Fruit fly (Drosophila melanogaster) S2 (cell line): ENCODE data around the gene CG4362.

ENCODE experiments used
- CG8478 ChIP-seq: fragments of >200 bp; optimal IDR thresholded peaks from 2 replicates; lab custom pipeline; 2018
- CTCF ChIP-seq, 2 experiments: fragments of >200 bp; optimal IDR thresholded peaks; 2 replicates each; lab custom pipeline; 2018

The CG4362 gene

DNA sequence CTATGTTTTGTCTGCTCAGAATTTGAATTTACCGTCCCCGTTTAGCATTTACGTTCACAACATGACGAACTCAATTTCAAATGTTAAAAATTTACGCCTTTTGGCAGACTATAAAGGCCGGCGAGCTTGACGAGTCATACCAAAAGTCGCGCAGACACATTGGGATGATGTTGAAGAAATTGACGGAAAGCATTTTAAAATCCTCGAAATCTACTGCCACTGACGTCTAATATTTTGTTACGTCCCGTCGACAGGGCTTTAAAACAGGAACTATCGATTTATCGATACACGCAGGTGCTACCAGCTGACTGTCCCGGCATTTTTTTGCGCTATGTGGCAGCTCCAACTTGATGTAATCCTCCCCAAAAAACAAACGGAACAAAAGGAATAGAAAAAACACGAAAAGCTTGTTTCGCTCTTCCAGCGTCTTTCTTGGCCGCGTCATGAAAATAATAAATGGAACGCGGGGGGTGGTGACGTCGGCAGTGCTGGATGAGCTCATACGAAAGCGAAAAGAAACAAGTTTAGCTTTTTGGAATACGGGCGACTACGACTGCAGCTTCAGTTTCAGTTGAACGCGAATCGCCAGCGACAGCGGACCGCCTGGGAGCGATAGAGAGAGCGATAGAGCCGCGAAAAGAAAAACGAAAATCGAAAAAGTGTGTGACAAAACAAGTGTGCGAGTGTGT, 1.8 kb upstream of the CG4362 start, which contains the start of gene Orp8:
TSS of gene Orp8 (plus strand) at position 373 of the 689 bp plus-strand sequence.
- TF ChIP-seq CG8478 (lab: Kevin White, UChicago) (no peak), CTCF (optimal IDR thresholded peaks at IDR 0.05; lab: Kevin White, UChicago) (no peak)

dm6 chr3R:20305852-20306251, 1.5 kb downstream of the CG4362 start:
- TF ChIP-seq CTCF (optimal IDR thresholded peaks at IDR 0.05; lab: Kevin White, UChicago) (no peak), CG8478 (lab: Kevin White, UChicago) (no peak)

dm6 chr3R:20304877-20305276, 2.5 kb downstream of the CG4362 start, which contains the start of gene CG4367:
TSS of gene CG4367 (minus strand) at chr3R:20304977.
- TF ChIP-seq CG8478 (lab: Kevin White, UChicago) (no peak), CTCF (optimal IDR thresholded peaks at IDR 0.05; lab: Kevin White, UChicago) (no peak)

DNA sequence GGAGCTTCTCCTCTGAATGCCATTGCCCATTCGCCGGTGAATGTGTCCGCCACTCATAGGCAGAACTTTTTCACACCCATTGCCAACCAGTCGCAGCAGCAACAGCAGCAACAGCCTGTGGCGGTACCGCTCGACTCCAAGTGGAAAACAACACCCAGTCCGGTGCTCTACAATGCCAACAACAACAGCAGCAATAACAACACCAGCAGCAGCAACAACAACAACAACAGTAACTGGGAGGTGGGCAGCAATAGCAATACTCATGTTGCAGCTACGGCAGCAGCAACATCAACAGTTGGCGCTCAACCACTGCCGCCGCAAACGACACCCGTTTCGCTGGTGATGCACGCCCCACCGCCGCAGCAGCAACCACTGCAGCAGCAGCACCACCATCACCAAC, 13.7 kb downstream of the CG4362 start:
- TF ChIP-seq CTCF (optimal IDR thresholded peaks at IDR 0.05; lab: Kevin White, UChicago): no peak
- no peak for TF ChIP-seq CG8478 (lab: Kevin White, UChicago)

DNA sequence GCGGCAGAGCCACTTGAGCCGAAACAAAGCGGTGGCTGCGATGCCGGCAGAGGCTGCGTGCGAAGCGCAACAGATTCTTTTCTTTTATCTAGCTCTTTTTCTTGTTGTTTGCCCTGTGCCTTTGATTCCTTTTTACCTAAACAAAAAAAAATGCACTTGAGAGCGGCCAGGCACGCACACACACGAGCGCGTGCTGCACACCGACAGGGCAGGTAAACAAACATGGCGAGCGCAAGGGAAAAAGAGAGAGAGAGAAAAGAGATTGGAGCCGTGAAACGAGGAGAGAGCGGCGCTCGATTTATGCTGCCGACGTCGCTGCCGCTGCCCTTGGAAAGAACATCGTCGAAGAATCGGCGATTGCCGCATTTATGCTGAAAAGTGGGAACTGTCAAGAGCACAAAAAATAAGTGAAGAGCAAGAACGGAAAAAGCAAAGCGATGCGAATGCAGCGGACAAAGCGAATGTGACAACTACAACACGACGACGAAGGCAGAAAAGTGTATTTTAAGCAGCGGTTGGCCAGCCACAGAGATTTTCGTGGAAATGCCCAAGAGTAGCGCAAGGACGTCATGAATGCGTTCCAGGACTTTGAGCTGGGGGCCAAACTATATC, 14.4 kb downstream of the CG4362 start:
- TF ChIP-seq CG8478 (lab: Kevin White, UChicago) (no peak), CTCF (optimal IDR thresholded peaks at IDR 0.05; lab: Kevin White, UChicago) (no peak)

- TF ChIP-seq CTCF (optimal IDR thresholded peaks at IDR 0.05; lab: Kevin White, UChicago): peak in 1 of 2 experiments; percentile 27
- no peak for TF ChIP-seq CG8478 (lab: Kevin White, UChicago)
Observed at dm6 chr3R:20292030-20292879, 15.1 kb downstream of the CG4362 start.

dm6 chr3R:20291594-20291993, 15.7 kb downstream of the CG4362 start:
- TF ChIP-seq CG8478 (lab: Kevin White, UChicago): no peak
- TF ChIP-seq CTCF (optimal IDR thresholded peaks at IDR 0.05; lab: Kevin White, UChicago): no peak

DNA sequence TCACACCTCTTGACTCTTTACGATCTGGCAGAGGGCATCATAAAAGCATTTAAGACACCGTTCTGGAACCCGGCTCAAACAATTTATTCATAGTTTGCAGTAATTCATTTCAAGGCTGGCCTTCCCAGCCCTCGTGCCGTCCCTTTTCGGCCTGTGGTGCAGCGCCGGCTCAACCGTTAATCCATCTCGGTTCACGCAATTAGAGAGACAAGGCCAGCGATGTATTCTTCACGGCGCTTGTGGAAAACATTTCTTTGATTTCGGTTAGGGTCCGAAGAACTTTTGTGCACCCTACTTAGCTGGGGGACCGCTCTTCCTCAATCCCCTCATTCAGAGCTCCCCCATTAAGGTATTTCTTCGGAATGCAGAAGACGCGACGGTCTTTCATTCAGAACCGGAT, 16.2 kb downstream of the CG4362 start:
- TF ChIP-seq CTCF (optimal IDR thresholded peaks at IDR 0.05; lab: Kevin White, UChicago) (no peak), CG8478 (lab: Kevin White, UChicago) (no peak)

dm6 chr3R:20288564-20288963, 18.8 kb downstream of the CG4362 start:
- TF ChIP-seq CG8478 (lab: Kevin White, UChicago) (no peak), CTCF (optimal IDR thresholded peaks at IDR 0.05; lab: Kevin White, UChicago) (no peak)

DNA sequence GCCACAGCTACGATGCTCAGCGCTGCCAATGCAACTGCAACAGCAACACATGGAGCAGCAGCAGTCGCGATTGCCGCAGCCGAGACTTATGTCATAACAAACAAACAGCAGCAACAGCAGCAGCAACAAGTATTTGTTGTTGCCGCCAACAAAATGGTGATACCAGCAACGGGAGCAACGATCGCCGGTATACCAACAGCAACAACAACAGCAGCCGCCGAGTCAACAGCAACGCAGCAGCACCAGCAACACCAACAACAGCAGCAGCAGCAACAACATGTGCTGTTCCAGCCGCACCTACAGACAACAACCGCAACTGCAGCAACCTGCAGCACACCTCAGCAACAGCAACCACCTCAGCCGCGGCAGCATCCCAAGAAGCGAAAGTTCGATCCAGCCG, 19.3 kb downstream of the CG4362 start:
- TF ChIP-seq CG8478 (lab: Kevin White, UChicago): no peak
- TF ChIP-seq CTCF (optimal IDR thresholded peaks at IDR 0.05; lab: Kevin White, UChicago): no peak

DNA sequence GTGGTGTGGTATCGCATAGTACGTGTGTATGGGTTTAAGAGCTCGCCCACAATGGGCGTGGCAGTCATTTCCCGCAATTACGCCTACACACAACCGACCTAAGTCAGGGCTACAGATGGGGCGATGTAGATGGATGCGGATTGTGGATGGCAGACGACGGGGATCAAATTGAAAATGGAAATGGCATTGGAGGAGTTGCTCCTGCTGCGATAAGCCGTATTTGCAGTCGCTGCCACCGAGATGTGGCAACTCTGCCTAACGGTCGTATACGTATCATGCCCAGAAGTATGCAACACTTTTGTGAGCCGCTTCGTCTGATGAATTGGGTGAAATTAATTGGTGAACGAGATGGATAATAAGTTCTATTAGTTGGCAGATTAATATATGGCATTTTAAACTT, 20.6 kb downstream of the CG4362 start:
- TF ChIP-seq CG8478 (lab: Kevin White, UChicago): no peak
- TF ChIP-seq CTCF (optimal IDR thresholded peaks at IDR 0.05; lab: Kevin White, UChicago): peak; percentile 17 to 32

dm6 chr3R:20285678-20286449, 21.5 kb downstream of the CG4362 start:
- no peak for TF ChIP-seq CTCF (optimal IDR thresholded peaks at IDR 0.05; lab: Kevin White, UChicago)

- TF ChIP-seq CTCF (optimal IDR thresholded peaks at IDR 0.05; lab: Kevin White, UChicago) (no peak), CG8478 (lab: Kevin White, UChicago) (no peak)
Observed at dm6 chr3R:20284140-20284911, 23.0 kb downstream of the CG4362 start.
